Worm (Caenorhabditis elegans) whole organism, L2 larva: ENCODE measurements around the gene F38B2.2.

Experiments
- ZK546.5 ChIP-seq: sonication (generic microtip); optimal IDR thresholded peaks from 2 replicates; lab custom pipeline; 2017; ENCODE audit warnings: missing biosample characterization, missing genetic modification characterization
- alr-1 ChIP-seq: fragments of 150-350 bp; optimal IDR thresholded peaks from 2 replicates; lab custom pipeline; 2014; ENCODE audit warnings: missing biosample characterization, missing genetic modification characterization
- ama-1 ChIP-seq: fragments of 150-350 bp; optimal IDR thresholded peaks from 2 replicates; lab custom pipeline; 2018; ENCODE audit warnings: inconsistent platforms
- blmp-1 ChIP-seq: sonication (generic microtip); optimal IDR thresholded peaks from 2 replicates; lab custom pipeline; 2017; ENCODE audit warnings: missing genetic modification characterization, mild to moderate bottlenecking, missing compliant biosample characterization, antibody characterized with exemption, moderate library complexity; ENCODE audit not compliant: insufficient read depth
- ceh-16 ChIP-seq: fragments of 150-350 bp; optimal IDR thresholded peaks from 2 replicates; lab custom pipeline; 2014; ENCODE audit warnings: missing biosample characterization, missing genetic modification characterization
- crh-2 ChIP-seq: sonication (generic microtip); optimal IDR thresholded peaks from 2 replicates; lab custom pipeline; 2017; ENCODE audit warnings: missing biosample characterization, missing genetic modification characterization
- dmd-4 ChIP-seq: sonication (generic microtip); optimal IDR thresholded peaks from 2 replicates; lab custom pipeline; 2017; ENCODE audit warnings: missing biosample characterization, missing genetic modification characterization
- egl-27 ChIP-seq: sonication (generic microtip); optimal IDR thresholded peaks from 3 replicates; lab custom pipeline; 2017; ENCODE audit warnings: missing biosample characterization, missing genetic modification reagents, missing genetic modification characterization
- elt-1 ChIP-seq: fragments of 150-350 bp; optimal IDR thresholded peaks from 2 replicates; lab custom pipeline; 2014; ENCODE audit warnings: missing biosample characterization, missing genetic modification characterization
- elt-3 ChIP-seq: sonication (generic microtip); optimal IDR thresholded peaks from 2 replicates; lab custom pipeline; 2017; ENCODE audit warnings: missing biosample characterization, missing genetic modification characterization
- fos-1 ChIP-seq: fragments of 150-350 bp; optimal IDR thresholded peaks from 2 replicates; lab custom pipeline; 2014; ENCODE audit warnings: missing biosample characterization, missing genetic modification characterization
- lin-11 ChIP-seq: fragments of 150-350 bp; sonication (generic microtip); optimal IDR thresholded peaks from 2 replicates; lab custom pipeline; 2014; ENCODE audit warnings: missing biosample characterization, missing genetic modification characterization, inconsistent platforms, mixed read lengths
- lin-39 ChIP-seq: fragments of 150-350 bp; optimal IDR thresholded peaks from 2 replicates; lab custom pipeline; 2014; ENCODE audit warnings: missing biosample characterization, missing genetic modification reagents, missing genetic modification characterization
- mab-5 ChIP-seq: fragments of 150-350 bp; optimal IDR thresholded peaks from 2 replicates; lab custom pipeline; 2014; ENCODE audit warnings: missing biosample characterization, missing genetic modification characterization
- mdl-1 ChIP-seq, 2 experiments: fragments of 150-350 bp in 1 of 2; sonication (generic microtip) in 1 of 2; optimal IDR thresholded peaks; 2 replicates each; lab custom pipeline; 2017; ENCODE audit warnings: missing biosample characterization in 2 of 2, missing genetic modification characterization in 2 of 2
- nhr-11 ChIP-seq: fragments of 150-350 bp; optimal IDR thresholded peaks from 2 replicates; lab custom pipeline; 2014; ENCODE audit warnings: missing biosample characterization, missing genetic modification characterization
- nhr-12 ChIP-seq: fragments of 150-350 bp; optimal IDR thresholded peaks from 2 replicates; lab custom pipeline; 2014; ENCODE audit warnings: missing biosample characterization, missing genetic modification characterization
- nhr-23 ChIP-seq: fragments of 150-350 bp; optimal IDR thresholded peaks from 2 replicates; lab custom pipeline; 2014; ENCODE audit warnings: missing biosample characterization, missing genetic modification reagents, missing genetic modification characterization
- nhr-25 ChIP-seq: fragments of 150-350 bp; sonication (generic microtip); optimal IDR thresholded peaks from 3 replicates; lab custom pipeline; 2014; ENCODE audit warnings: missing biosample characterization, missing genetic modification characterization
- nhr-6 ChIP-seq: fragments of 150-350 bp; optimal IDR thresholded peaks from 2 replicates; lab custom pipeline; 2014; ENCODE audit warnings: missing biosample characterization, missing genetic modification characterization
- nhr-77 ChIP-seq: fragments of 150-350 bp; optimal IDR thresholded peaks from 2 replicates; lab custom pipeline; 2014; ENCODE audit warnings: missing biosample characterization, missing genetic modification characterization
- sem-4 ChIP-seq: fragments of 150-350 bp; optimal IDR thresholded peaks from 2 replicates; lab custom pipeline; 2014; ENCODE audit warnings: missing biosample characterization, missing genetic modification reagents, missing genetic modification characterization
- skn-1 ChIP-seq: sonication (generic microtip); optimal IDR thresholded peaks from 2 replicates; lab custom pipeline; 2017; ENCODE audit warnings: missing biosample characterization, missing genetic modification characterization
- sma-3 ChIP-seq: sonication (generic microtip); optimal IDR thresholded peaks from 2 replicates; lab custom pipeline; 2016; ENCODE audit warnings: missing genetic modification reagents, missing genetic modification characterization, missing compliant biosample characterization
- sma-9 ChIP-seq, 2 experiments: fragments of 150-350 bp in 1 of 2; sonication (generic microtip) in 1 of 2; optimal IDR thresholded peaks; 2 replicates each; lab custom pipeline; 2014 to 2016; ENCODE audit warnings: missing genetic modification characterization in 2 of 2, mild to moderate bottlenecking in 1 of 2, missing biosample characterization in 1 of 2, missing compliant biosample characterization in 1 of 2, missing genetic modification reagents in 1 of 2, moderate library complexity in 1 of 2
- snpc-4 ChIP-seq: fragments of 150-350 bp; optimal IDR thresholded peaks from 2 replicates; lab custom pipeline; 2014; ENCODE audit warnings: missing biosample characterization, missing genetic modification characterization
- unc-39 ChIP-seq: fragments of 150-350 bp; optimal IDR thresholded peaks from 2 replicates; lab custom pipeline; 2014; ENCODE audit warnings: missing biosample characterization, missing genetic modification characterization
- unc-55 ChIP-seq: fragments of 150-350 bp; sonication (generic microtip); optimal IDR thresholded peaks from 3 replicates; lab custom pipeline; 2014; ENCODE audit warnings: missing biosample characterization, missing genetic modification reagents, missing genetic modification characterization
- unc-62 ChIP-seq: fragments of 150-350 bp; optimal IDR thresholded peaks from 2 replicates; lab custom pipeline; 2014; ENCODE audit warnings: missing biosample characterization, missing genetic modification reagents, missing genetic modification characterization
- zag-1 ChIP-seq: fragments of 150-350 bp; optimal IDR thresholded peaks from 2 replicates; lab custom pipeline; 2014; ENCODE audit warnings: missing biosample characterization, missing genetic modification characterization
- ztf-1 ChIP-seq: fragments of 200-800 bp; sonication (Bioruptor generic); conservative IDR thresholded peaks from 2 replicates; pipeline ENCODE4 v1.3.6; 2022; ENCODE audit warnings: missing genetic modification characterization, missing compliant biosample characterization
- ztf-11 ChIP-seq: sonication (generic microtip); optimal IDR thresholded peaks from 2 replicates; lab custom pipeline; 2017; ENCODE audit warnings: missing biosample characterization, missing genetic modification characterization

The F38B2.2 gene

ce11 chrX:11296683-11297365 is 17.6 kb upstream of the F38B2.2 start, which contains the start of gene inx-2:
Gene inx-2, minus strand, starts transcription at chrX:11296733.
- TF ChIP-seq nhr-23 (tag; lab: Kevin White, UChicago) (no peak), ama-1 (no peak), elt-3 (tag; lab: Kevin White, UChicago) (no peak), zag-1 (tag; lab: Kevin White, UChicago) (no peak), ceh-16 (tag; lab: Kevin White, UChicago) (no peak), dmd-4 (no peak), elt-1 (tag; lab: Kevin White, UChicago) (no peak), lin-11 (no peak), nhr-12 (tag; lab: Kevin White, UChicago) (no peak), nhr-25 (tag; lab: Kevin White, UChicago) (no peak), skn-1 (tag; lab: Kevin White, UChicago) (no peak), crh-2 (tag; lab: Kevin White, UChicago) (no peak), fos-1 (tag; lab: Kevin White, UChicago) (no peak)
- TF ChIP-seq, all 48 proteins: peak for 0

- TF ChIP-seq egl-27 (tag; lab: Kevin White, UChicago), result no peak
- TF ChIP-seq ceh-16 (tag; lab: Kevin White, UChicago), result no peak
- no peak for TF ChIP-seq mdl-1 (tag; optimal IDR thresholded peaks at IDR 0.05; lab: Kevin White, UChicago)
- TF ChIP-seq blmp-1 (tag; lab: Kevin White, UChicago), result no peak
- no peak for TF ChIP-seq elt-3 (tag; lab: Kevin White, UChicago)
- TF ChIP-seq zag-1 (tag; lab: Kevin White, UChicago), result no peak
- no peak for TF ChIP-seq elt-1 (tag; lab: Kevin White, UChicago)
- no peak for TF ChIP-seq ztf-1
- TF ChIP-seq crh-2 (tag; lab: Kevin White, UChicago), result no peak
- no peak for TF ChIP-seq snpc-4 (tag; lab: Kevin White, UChicago)
- no peak for TF ChIP-seq sma-3 (GFP tag; lab: Kevin White, UChicago)
- TF ChIP-seq alr-1 (tag; lab: Kevin White, UChicago), result no peak
- no peak for TF ChIP-seq nhr-77 (tag; lab: Kevin White, UChicago)
- no peak for TF ChIP-seq unc-55 (GFP tag; lab: Kevin White, UChicago)
Observed at ce11 chrX:11290528-11290927, 11.4 kb upstream of the F38B2.2 start.

ce11 chrX:11289925-11290324 is 10.7 kb upstream of the F38B2.2 start:
- TF ChIP-seq fos-1 (tag; lab: Kevin White, UChicago), result peak; percentile 87
- peak; percentile 19 for TF ChIP-seq sma-9 (GFP tag; optimal IDR thresholded peaks at IDR 0.05; lab: Kevin White, UChicago)
- no peak for TF ChIP-seq sma-9 (tag; optimal IDR thresholded peaks at IDR 0.05; lab: Kevin White, UChicago)
- peak; percentile 16 for TF ChIP-seq skn-1 (tag; lab: Kevin White, UChicago)
- no peak for TF ChIP-seq alr-1 (tag; lab: Kevin White, UChicago)

- TF ChIP-seq ZK546.5 (tag; lab: Kevin White, UChicago), result no peak
- no peak for TF ChIP-seq unc-62 (GFP tag; lab: Kevin White, UChicago)
- no peak for TF ChIP-seq unc-39 (tag; lab: Kevin White, UChicago)
Observed at ce11 chrX:11287617-11288016, 8.4 kb upstream of the F38B2.2 start, which contains the start of gene F38B2.4. Gene F38B2.4, minus strand, starts transcription at chrX:11287717.

- TF ChIP-seq ztf-11 (tag; lab: Kevin White, UChicago) (no peak), dmd-4 (no peak), fos-1 (tag; lab: Kevin White, UChicago) (no peak), nhr-23 (tag; lab: Kevin White, UChicago) (no peak), ama-1 (no peak), nhr-11 (tag; lab: Kevin White, UChicago) (no peak), nhr-6 (no peak), sma-3 (GFP tag; lab: Kevin White, UChicago) (no peak), skn-1 (tag; lab: Kevin White, UChicago) (no peak), ztf-1 (no peak), lin-39 (no peak), mdl-1 (tag; optimal IDR thresholded peaks at IDR 0.05; lab: Kevin White, UChicago) (no peak), sem-4 (no peak), mab-5 (tag; lab: Kevin White, UChicago) (no peak)
Observed at ce11 chrX:11286246-11286645, 7.1 kb upstream of the F38B2.2 start, which contains the start of gene F38B2.3. Gene F38B2.3, minus strand, starts transcription at chrX:11286346.
